Fruit fly (Drosophila melanogaster): ENCODE measurements around the gene RtcB.

DNA sequence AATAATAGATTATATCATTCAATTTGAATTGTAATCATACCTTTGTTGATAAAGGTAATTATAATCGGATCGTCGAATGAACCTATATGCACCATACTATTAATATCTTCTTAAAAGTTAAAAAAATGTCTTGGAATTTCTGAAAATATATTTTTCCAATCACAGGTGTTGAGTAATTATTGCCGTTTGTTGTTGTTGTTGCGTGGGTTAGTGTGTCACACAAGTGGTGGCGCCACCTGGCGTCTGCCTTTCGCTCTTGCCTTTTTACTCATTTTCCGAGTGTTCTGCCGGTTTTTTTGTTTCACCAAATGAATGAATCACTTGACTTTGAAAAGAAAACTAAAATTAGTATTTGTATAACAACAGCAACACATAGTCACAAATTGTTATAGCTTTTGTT, 15.3 kb upstream of the RtcB start:
- TF ChIP-seq Met (GFP tag; optimal IDR thresholded peaks at IDR 0.05), result no peak
- no peak for TF ChIP-seq dsx (GFP tag; optimal IDR thresholded peaks at IDR 0.05; ENCODE audit: poor library complexity, severe bottlenecking)
- no peak for TF ChIP-seq salr (GFP tag; optimal IDR thresholded peaks at IDR 0.05)
- no peak for TF ChIP-seq CG8632 (GFP tag; optimal IDR thresholded peaks at IDR 0.05)
- TF ChIP-seq CG6854 (GFP tag; optimal IDR thresholded peaks at IDR 0.05), result no peak
- no peak for TF ChIP-seq ss (GFP tag; optimal IDR thresholded peaks at IDR 0.05)
- TF ChIP-seq Eip78C (GFP tag), result no peak
- TF ChIP-seq Gug (GFP tag; IDR thresholded peaks at IDR 0.05), result no peak
- no peak for TF ChIP-seq CG4318 (GFP tag; optimal IDR thresholded peaks at IDR 0.05)
- TF ChIP-seq pdm3 (GFP tag; optimal IDR thresholded peaks at IDR 0.05), result no peak
- TF ChIP-seq CG32006 (GFP tag; optimal IDR thresholded peaks at IDR 0.05), result no peak
- no peak for TF ChIP-seq Hr4 (GFP tag; optimal IDR thresholded peaks at IDR 0.05)
- TF ChIP-seq Eip93F (GFP tag; optimal IDR thresholded peaks at IDR 0.05), result no peak
- no peak for TF ChIP-seq Sox102F (GFP tag; optimal IDR thresholded peaks at IDR 0.05)

Measured in whole organism, prepupa.